Fruit fly (Drosophila melanogaster): Measurements from ENCODE around the gene PMP34.

dm6 chr3L:4340227-4340626, 21.7 kb downstream of the PMP34 start:
- TF ChIP-seq CG15710 (tag; optimal IDR thresholded peaks at IDR 0.05), result no peak
- TF ChIP-seq gl (tag; optimal IDR thresholded peaks at IDR 0.05), result no peak
- TF ChIP-seq CG9948 (tag; optimal IDR thresholded peaks at IDR 0.05), result no peak
- no peak for TF ChIP-seq CG12605 (GFP tag; IDR thresholded peaks at IDR 0.05)
- no peak for TF ChIP-seq CG34367 (tag; optimal IDR thresholded peaks at IDR 0.05)
- TF ChIP-seq CG4496 (GFP tag; IDR thresholded peaks at IDR 0.05), result no peak
- no peak for TF ChIP-seq CG32121 (GFP tag; IDR thresholded peaks at IDR 0.05)
- TF ChIP-seq CG14655 (GFP tag; optimal IDR thresholded peaks at IDR 0.05), result no peak
- TF ChIP-seq CG17806 (tag; optimal IDR thresholded peaks at IDR 0.05), result no peak
- TF ChIP-seq Ets98B (GFP tag; IDR thresholded peaks at IDR 0.05), result no peak

Data from whole organism, pupa.